Fruit fly (Drosophila melanogaster) whole organism, embryonic: ENCODE results near the gene Frq2.

Experiments
- Aef1 ChIP-seq: fragments of 200-800 bp; sonication (Bioruptor generic); IDR thresholded peaks from 3 replicates; pipeline ENCODE4 v1.3.6; 2022; ENCODE audit warnings: missing biosample characterization, missing genetic modification characterization
- CG11247 ChIP-seq: fragments of 200-800 bp; sonication (Bioruptor generic); IDR thresholded peaks from 2 replicates; pipeline ENCODE4 v1.3.6; 2022; ENCODE audit warnings: missing biosample characterization, missing genetic modification characterization
- CG12659 ChIP-seq: fragments of 200-800 bp; sonication (Bioruptor generic); optimal IDR thresholded peaks from 3 replicates; lab custom pipeline; 2017; ENCODE audit warnings: mild to moderate bottlenecking, missing biosample characterization, missing genetic modification reagents, missing genetic modification characterization
- CG14050 ChIP-seq: fragments of 200-800 bp; sonication (Bioruptor generic); IDR thresholded peaks from 3 replicates; pipeline ENCODE4 v1.3.6; 2022; ENCODE audit warnings: missing biosample characterization, missing genetic modification characterization
- CG30403 ChIP-seq: fragments of 200-800 bp; sonication (Bioruptor generic); optimal IDR thresholded peaks from 3 replicates; lab custom pipeline; 2016; ENCODE audit warnings: missing biosample characterization, missing genetic modification characterization
- CG8281 ChIP-seq: fragments of 200-800 bp; sonication (Bioruptor generic); optimal IDR thresholded peaks from 2 replicates; lab custom pipeline; 2018; ENCODE audit warnings: missing biosample characterization, mild to moderate bottlenecking, missing genetic modification characterization, moderate library complexity
- Dfd ChIP-seq, 2 experiments: fragments of >200 bp; optimal IDR thresholded peaks; 2 replicates each; lab custom pipeline; 2017; ENCODE audit warnings: missing biosample characterization in 2 of 2, missing genetic modification characterization in 2 of 2
- Hr51 ChIP-seq, 2 experiments: fragments of 200-800 bp; sonication (Bioruptor generic); optimal IDR thresholded peaks; 2 replicates in 1 of 2; 3 replicates in 1 of 2; lab custom pipeline; 2016 to 2018; ENCODE audit warnings: missing biosample characterization in 2 of 2, missing genetic modification characterization in 2 of 2, mild to moderate bottlenecking in 1 of 2, moderate library complexity in 1 of 2
- Optix ChIP-seq: fragments of 200-800 bp; sonication (Bioruptor generic); IDR thresholded peaks from 3 replicates; pipeline ENCODE4 v1.3.6; 2022; ENCODE audit warnings: missing biosample characterization, missing genetic modification characterization
- abd-A ChIP-seq: fragments of 200-800 bp; sonication (Bioruptor generic); optimal IDR thresholded peaks from 3 replicates; lab custom pipeline; 2019; ENCODE audit warnings: missing biosample characterization, mild to moderate bottlenecking, missing genetic modification characterization, moderate library complexity
- kni ChIP-seq: fragments of 200-800 bp; sonication (Bioruptor generic); optimal IDR thresholded peaks from 3 replicates; lab custom pipeline; 2017; ENCODE audit warnings: mild to moderate bottlenecking, missing biosample characterization, missing genetic modification reagents, missing genetic modification characterization
- scrt ChIP-seq: fragments of 200-800 bp; sonication (Bioruptor generic); optimal IDR thresholded peaks from 2 replicates; lab custom pipeline; 2018; ENCODE audit warnings: missing biosample characterization, mild to moderate bottlenecking, missing genetic modification characterization, moderate library complexity
- so ChIP-seq: fragments of 200-800 bp; sonication (Bioruptor generic); IDR thresholded peaks from 3 replicates; pipeline ENCODE4 v1.3.6; 2022; ENCODE audit warnings: missing biosample characterization, missing genetic modification characterization

DNA sequence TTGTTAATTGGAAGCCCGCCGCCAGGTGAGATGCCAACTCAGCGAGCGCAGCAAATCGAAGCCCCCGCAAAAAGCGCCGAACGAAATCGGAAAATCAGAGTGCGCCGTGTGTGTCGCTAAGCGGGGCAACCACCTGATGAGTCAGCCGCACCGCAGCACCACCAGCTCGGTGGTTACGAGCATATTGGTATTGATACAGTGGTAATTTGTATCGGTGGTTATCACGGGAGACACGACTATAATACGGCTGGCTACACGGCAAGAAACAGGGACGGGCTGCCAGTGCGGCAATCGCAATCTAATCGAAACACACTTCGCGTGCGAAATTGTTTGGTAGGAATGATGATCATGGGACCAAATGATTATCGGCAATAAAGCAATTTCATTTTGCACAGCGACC lies 76.4 kb downstream of the Frq2 start:
- TF ChIP-seq CG8281 (tag; lab: Kevin White, UChicago), result no peak
- TF ChIP-seq kni (GFP tag; lab: Kevin White, UChicago), result no peak
- TF ChIP-seq CG11247 (GFP tag; lab: Robert Waterston, UW), result no peak
- TF ChIP-seq Aef1, result no peak
- no peak for TF ChIP-seq so (GFP tag; lab: Robert Waterston, UW)
- no peak for TF ChIP-seq Dfd (GFP tag; optimal IDR thresholded peaks at IDR 0.05; lab: Kevin White, UChicago)
- no peak for TF ChIP-seq CG12659 (GFP tag; lab: Kevin White, UChicago)
- no peak for TF ChIP-seq abd-A (tag; lab: Kevin White, UChicago)
- TF ChIP-seq CG14050, result no peak
- no peak for TF ChIP-seq Hr51 (GFP tag; optimal IDR thresholded peaks at IDR 0.05; lab: Kevin White, UChicago)
- no peak for TF ChIP-seq scrt (GFP tag; lab: Kevin White, UChicago)
- no peak for TF ChIP-seq Optix (GFP tag; lab: Robert Waterston, UW)
- TF ChIP-seq CG30403 (GFP tag; lab: Kevin White, UChicago), result no peak
